Fruit fly (Drosophila melanogaster) ovary, adult (tissue): ENCODE data around the gene AP-2mu.

Experiments used
- CG17801 ChIP-seq: fragments of 200-800 bp; optimal IDR thresholded peaks from 2 replicates; lab custom pipeline; 2019; ENCODE audit warnings: missing biosample characterization, mild to moderate bottlenecking, missing genetic modification characterization, moderate library complexity; ENCODE audit not compliant: partially characterized antibody

The AP-2mu gene

dm6 chr3R:22503630-22504029 is 41.4 kb downstream of the AP-2mu start:
- no peak for TF ChIP-seq CG17801 (GFP tag; lab: Kevin White, UChicago)
